Worm (Caenorhabditis elegans): Measurements from ENCODE around the gene ztf-1.

DNA sequence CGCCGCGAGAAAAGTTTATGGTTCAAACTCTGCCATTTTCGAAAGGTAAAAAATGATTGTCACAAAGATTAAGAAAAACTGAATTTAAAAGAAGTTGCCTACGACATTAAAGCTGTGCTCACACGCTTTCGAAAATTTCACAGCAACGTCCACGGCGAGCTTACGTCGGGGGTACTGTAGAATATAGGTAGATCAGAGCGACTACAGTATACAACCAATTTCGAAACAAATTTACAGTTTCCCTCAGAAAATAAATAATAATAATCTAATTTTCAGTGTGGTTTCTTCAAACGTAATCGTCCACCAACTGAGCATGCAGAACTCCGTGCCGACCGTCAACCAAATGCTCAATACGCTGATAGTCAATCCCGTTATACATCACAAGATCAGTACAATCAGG lies 32.4 kb upstream of the ztf-1 start:
- TF ChIP-seq dao-5 (tag; optimal IDR thresholded peaks at IDR 0.05), result no peak
- TF ChIP-seq him-1 (tag; optimal IDR thresholded peaks at IDR 0.05), result no peak
- TF ChIP-seq W03F9.2 (tag; optimal IDR thresholded peaks at IDR 0.05), result no peak

Data from whole organism, L4/young adult.